Fruit fly (Drosophila melanogaster): ENCODE measurements around the gene Mms19.

dm6 chr3R:5266282-5266681 lies 33.9 kb downstream of the Mms19 start:
- TF ChIP-seq Snoo (tag; optimal IDR thresholded peaks at IDR 0.05) (no peak), CG15710 (tag; optimal IDR thresholded peaks at IDR 0.05) (no peak)

Measured in whole organism, pupa.